Worm (Caenorhabditis elegans) whole organism, midembryonic: ENCODE results near the gene Y39H10B.3.

ENCODE experiments used
- T22C8.4 ChIP-seq: fragments of 200-800 bp; sonication (Bioruptor generic); IDR thresholded peaks from 2 replicates; pipeline ENCODE4 v1.3.6; 2022; ENCODE audit warnings: missing genetic modification characterization, missing compliant biosample characterization
- cog-1 ChIP-seq: sonication (generic microtip); optimal IDR thresholded peaks from 2 replicates; lab custom pipeline; 2016; ENCODE audit warnings: missing genetic modification characterization, missing compliant biosample characterization
- flt-1 ChIP-seq: fragments of 200-800 bp; sonication (Bioruptor generic); IDR thresholded peaks from 2 replicates; pipeline ENCODE4 v1.3.6; 2022; ENCODE audit warnings: missing genetic modification characterization, missing compliant biosample characterization
- klf-2 ChIP-seq: fragments of 200-800 bp; sonication (Bioruptor generic); conservative IDR thresholded peaks from 2 replicates; pipeline ENCODE4 v1.3.6; 2022; ENCODE audit warnings: missing genetic modification reagents, missing genetic modification characterization, missing compliant biosample characterization
- med-1 ChIP-seq: sonication (generic microtip); optimal IDR thresholded peaks from 2 replicates; lab custom pipeline; 2017; ENCODE audit warnings: missing genetic modification characterization, mild to moderate bottlenecking, missing compliant biosample characterization, antibody characterized with exemption, missing genetic modification reagents; ENCODE audit not compliant: insufficient read depth
- ref-1 ChIP-seq: fragments of 200-800 bp; sonication (Bioruptor generic); conservative IDR thresholded peaks from 2 replicates; pipeline ENCODE4 v1.3.6; 2022; ENCODE audit warnings: missing genetic modification reagents, missing genetic modification characterization, missing compliant biosample characterization
- tab-1 ChIP-seq: fragments of 200-800 bp; sonication (Bioruptor generic); IDR thresholded peaks from 2 replicates; pipeline ENCODE4 v1.3.6; 2022; ENCODE audit warnings: missing genetic modification characterization, missing compliant biosample characterization
- ztf-23 ChIP-seq: fragments of 200-800 bp; sonication (Bioruptor generic); IDR thresholded peaks from 2 replicates; pipeline ENCODE4 v1.3.6; 2022; ENCODE audit warnings: missing genetic modification reagents, missing genetic modification characterization, missing compliant biosample characterization
- ztf-29 ChIP-seq: fragments of 200-800 bp; sonication (Bioruptor generic); IDR thresholded peaks from 2 replicates; pipeline ENCODE4 v1.3.6; 2022; ENCODE audit warnings: missing genetic modification reagents, missing genetic modification characterization, missing compliant biosample characterization

Gene Y39H10B.3

ce11 chrV:3670499-3670898 lies at the start of gene Y39H10B.3:
TSS of gene Y39H10B.3 (plus strand) at chrV:3670799.
- no peak for TF ChIP-seq T22C8.4 (GFP tag; lab: Robert Waterston, UW)
- TF ChIP-seq ztf-29 (GFP tag; lab: Robert Waterston, UW) = no peak
- TF ChIP-seq flt-1 (GFP tag; lab: Robert Waterston, UW) = no peak
- no peak for TF ChIP-seq med-1 (GFP tag; lab: Kevin White, UChicago)

ce11 chrV:3626944-3627343 lies 43.7 kb upstream of the Y39H10B.3 start, which contains the start of gene F59B1.4:
TSS of gene F59B1.4 (minus strand) at chrV:3627044.
- TF ChIP-seq tab-1 (GFP tag; lab: Robert Waterston, UW) = no peak

- no peak for TF ChIP-seq ztf-29 (GFP tag; lab: Robert Waterston, UW)
- TF ChIP-seq ref-1 (GFP tag; lab: Robert Waterston, UW) = no peak
- TF ChIP-seq T22C8.4 (GFP tag; lab: Robert Waterston, UW) = no peak
- TF ChIP-seq cog-1 (tag; lab: Kevin White, UChicago) = no peak
- no peak for TF ChIP-seq ztf-23 (GFP tag; lab: Robert Waterston, UW)
- TF ChIP-seq tab-1 (GFP tag; lab: Robert Waterston, UW) = no peak
- no peak for TF ChIP-seq klf-2 (GFP tag; lab: Robert Waterston, UW)
- TF ChIP-seq flt-1 (GFP tag; lab: Robert Waterston, UW) = no peak
- no peak for TF ChIP-seq med-1 (GFP tag; lab: Kevin White, UChicago)
These were observed 39.0 kb upstream of the Y39H10B.3 start, which contains the start of gene F59B1.6 for ce11 chrV:3631591-3631990. TSS of gene F59B1.6 (minus strand) at chrV:3631691.

ce11 chrV:3632249-3633030 lies 38.2 kb upstream of the Y39H10B.3 start:
- no peak for TF ChIP-seq T22C8.4 (GFP tag; lab: Robert Waterston, UW)
- no peak for TF ChIP-seq flt-1 (GFP tag; lab: Robert Waterston, UW)
- no peak for TF ChIP-seq tab-1 (GFP tag; lab: Robert Waterston, UW)
- TF ChIP-seq ztf-29 (GFP tag; lab: Robert Waterston, UW) = no peak
- TF ChIP-seq med-1 (GFP tag; lab: Kevin White, UChicago) = no peak
- no peak for TF ChIP-seq ztf-23 (GFP tag; lab: Robert Waterston, UW)
- TF ChIP-seq klf-2 (GFP tag; lab: Robert Waterston, UW) = no peak
- no peak for TF ChIP-seq ref-1 (GFP tag; lab: Robert Waterston, UW)
- no peak for TF ChIP-seq cog-1 (tag; lab: Kevin White, UChicago)

ce11 chrV:3633041-3633440 lies 37.6 kb upstream of the Y39H10B.3 start, which contains the start of gene F59B1.2:
TSS of gene F59B1.2 (plus strand) at chrV:3633341.
- TF ChIP-seq T22C8.4 (GFP tag; lab: Robert Waterston, UW) (no peak), tab-1 (GFP tag; lab: Robert Waterston, UW) (no peak), klf-2 (GFP tag; lab: Robert Waterston, UW) (no peak), flt-1 (GFP tag; lab: Robert Waterston, UW) (no peak), med-1 (GFP tag; lab: Kevin White, UChicago) (no peak), ref-1 (GFP tag; lab: Robert Waterston, UW) (no peak), cog-1 (tag; lab: Kevin White, UChicago) (no peak), ztf-29 (GFP tag; lab: Robert Waterston, UW) (no peak), ztf-23 (GFP tag; lab: Robert Waterston, UW) (no peak)

ce11 chrV:3634293-3635016 lies 36.1 kb upstream of the Y39H10B.3 start:
- no peak for TF ChIP-seq med-1 (GFP tag; lab: Kevin White, UChicago)
- TF ChIP-seq ref-1 (GFP tag; lab: Robert Waterston, UW) = no peak
- no peak for TF ChIP-seq klf-2 (GFP tag; lab: Robert Waterston, UW)
- no peak for TF ChIP-seq flt-1 (GFP tag; lab: Robert Waterston, UW)
- no peak for TF ChIP-seq cog-1 (tag; lab: Kevin White, UChicago)
- TF ChIP-seq tab-1 (GFP tag; lab: Robert Waterston, UW) = no peak
- no peak for TF ChIP-seq ztf-29 (GFP tag; lab: Robert Waterston, UW)
- TF ChIP-seq ztf-23 (GFP tag; lab: Robert Waterston, UW) = no peak
- TF ChIP-seq T22C8.4 (GFP tag; lab: Robert Waterston, UW) = no peak

ce11 chrV:3637086-3637485 lies 33.5 kb upstream of the Y39H10B.3 start, which contains the start of gene srx-41:
TSS of gene srx-41 (minus strand) at chrV:3637186.
- TF ChIP-seq ref-1 (GFP tag; lab: Robert Waterston, UW) (no peak), flt-1 (GFP tag; lab: Robert Waterston, UW) (no peak)

- TF ChIP-seq med-1 (GFP tag; lab: Kevin White, UChicago) (no peak), tab-1 (GFP tag; lab: Robert Waterston, UW) (no peak), ztf-23 (GFP tag; lab: Robert Waterston, UW) (no peak), cog-1 (tag; lab: Kevin White, UChicago) (no peak), flt-1 (GFP tag; lab: Robert Waterston, UW) (no peak), T22C8.4 (GFP tag; lab: Robert Waterston, UW) (no peak), klf-2 (GFP tag; lab: Robert Waterston, UW) (no peak)
These were observed 30.7 kb upstream of the Y39H10B.3 start for ce11 chrV:3639873-3640272.

ce11 chrV:3644193-3644693 lies 26.4 kb upstream of the Y39H10B.3 start, which contains the start of gene F59B1.8:
TSS of gene F59B1.8 (minus strand) at chrV:3644243.
- no peak for TF ChIP-seq flt-1 (GFP tag; lab: Robert Waterston, UW)
- no peak for TF ChIP-seq ztf-23 (GFP tag; lab: Robert Waterston, UW)
